Fruit fly (Drosophila melanogaster) whole organism, prepupa: ENCODE data around the gene RanBP3.

Experiments
- CG10631 ChIP-seq: fragments of 200-800 bp; sonication (Bioruptor generic); optimal IDR thresholded peaks from 2 replicates; lab custom pipeline; 2016; ENCODE audit warnings: missing biosample characterization, missing genetic modification characterization
- CG11294 ChIP-seq: fragments of 200-800 bp; sonication (Bioruptor generic); IDR thresholded peaks from 2 replicates; pipeline ENCODE4 v1.3.6; 2022; ENCODE audit warnings: missing biosample characterization, missing genetic modification characterization
- CG11762 ChIP-seq: fragments of 200-800 bp; sonication (Bioruptor generic); optimal IDR thresholded peaks from 3 replicates; lab custom pipeline; 2016; ENCODE audit warnings: missing biosample characterization, missing genetic modification characterization; ENCODE audit not compliant: insufficient read depth
- CG11902 ChIP-seq: fragments of 200-800 bp; sonication (Bioruptor generic); optimal IDR thresholded peaks from 3 replicates; lab custom pipeline; 2016; ENCODE audit warnings: missing biosample characterization, missing genetic modification characterization
- CG1621 ChIP-seq: fragments of 200-800 bp; sonication (Bioruptor generic); optimal IDR thresholded peaks from 3 replicates; lab custom pipeline; 2018; ENCODE audit warnings: missing biosample characterization, mild to moderate bottlenecking, missing genetic modification characterization
- CG16779 ChIP-seq: fragments of 200-800 bp; sonication (Bioruptor generic); optimal IDR thresholded peaks from 3 replicates; lab custom pipeline; 2017; ENCODE audit warnings: missing biosample characterization, mild to moderate bottlenecking, missing genetic modification characterization
- CG3032 ChIP-seq: fragments of 200-800 bp; optimal IDR thresholded peaks from 2 replicates; lab custom pipeline; 2019; ENCODE audit warnings: missing biosample characterization, mild to moderate bottlenecking, missing genetic modification characterization, moderate library complexity
- CG31627 ChIP-seq: fragments of 200-800 bp; sonication (Bioruptor generic); optimal IDR thresholded peaks from 3 replicates; lab custom pipeline; 2016; ENCODE audit warnings: missing biosample characterization, missing genetic modification characterization
- CG34406 ChIP-seq: fragments of 200-800 bp; sonication (Bioruptor generic); optimal IDR thresholded peaks from 3 replicates; lab custom pipeline; 2016; ENCODE audit warnings: missing biosample characterization, missing genetic modification characterization
- CG3919 ChIP-seq: fragments of 200-800 bp; sonication (Bioruptor generic); optimal IDR thresholded peaks from 3 replicates; lab custom pipeline; 2016; ENCODE audit warnings: missing biosample characterization, missing genetic modification characterization
- CG6163 ChIP-seq: fragments of 200-800 bp; sonication (Bioruptor generic); IDR thresholded peaks from 3 replicates; pipeline ENCODE4 v1.3.6; 2022; ENCODE audit warnings: missing biosample characterization, missing genetic modification characterization
- CG6276 ChIP-seq: fragments of 200-800 bp; sonication (Bioruptor generic); optimal IDR thresholded peaks from 2 replicates; lab custom pipeline; 2017; ENCODE audit warnings: missing biosample characterization, mild to moderate bottlenecking, missing genetic modification characterization
- CG6792 ChIP-seq: fragments of 200-800 bp; sonication (Bioruptor generic); optimal IDR thresholded peaks from 3 replicates; lab custom pipeline; 2016; ENCODE audit warnings: missing biosample characterization, missing genetic modification characterization
- CG6808 ChIP-seq: fragments of 200-800 bp; sonication (Bioruptor generic); optimal IDR thresholded peaks from 3 replicates; lab custom pipeline; 2017; ENCODE audit warnings: missing biosample characterization, missing genetic modification characterization, mild to moderate bottlenecking, moderate library complexity, missing genetic modification reagents
- CG6854 ChIP-seq: fragments of 200-800 bp; sonication (Bioruptor generic); optimal IDR thresholded peaks from 2 replicates; lab custom pipeline; 2017; ENCODE audit warnings: missing biosample characterization, mild to moderate bottlenecking, missing genetic modification characterization
- CG7368 ChIP-seq: fragments of 200-800 bp; sonication (Bioruptor generic); optimal IDR thresholded peaks from 3 replicates; lab custom pipeline; 2016; ENCODE audit warnings: missing biosample characterization, missing genetic modification characterization
- CG8319 ChIP-seq: fragments of 200-800 bp; sonication (Bioruptor generic); optimal IDR thresholded peaks from 3 replicates; lab custom pipeline; 2016; ENCODE audit warnings: missing biosample characterization, missing genetic modification characterization
- CG8632 ChIP-seq: fragments of 200-800 bp; sonication (Bioruptor generic); optimal IDR thresholded peaks from 3 replicates; lab custom pipeline; 2016; ENCODE audit warnings: missing biosample characterization, missing genetic modification characterization
- CG9139 ChIP-seq: fragments of 200-800 bp; sonication (Bioruptor generic); optimal IDR thresholded peaks from 3 replicates; lab custom pipeline; 2017; ENCODE audit warnings: missing biosample characterization, mild to moderate bottlenecking, missing genetic modification characterization
- Eip75B ChIP-seq: fragments of 200-800 bp; sonication (Bioruptor generic); optimal IDR thresholded peaks from 3 replicates; lab custom pipeline; 2016; ENCODE audit warnings: missing biosample characterization, missing genetic modification characterization
- Eip93F ChIP-seq: fragments of 200-800 bp; sonication (Bioruptor generic); optimal IDR thresholded peaks from 2 replicates; lab custom pipeline; 2016; ENCODE audit warnings: missing biosample characterization, mild to moderate bottlenecking, missing genetic modification characterization
- Ets21C ChIP-seq: fragments of 200-800 bp; sonication (Bioruptor generic); optimal IDR thresholded peaks from 3 replicates; lab custom pipeline; 2016; ENCODE audit warnings: missing biosample characterization, missing genetic modification characterization
- Hr38 ChIP-seq: sonication (Bioruptor generic); optimal IDR thresholded peaks from 2 replicates; lab custom pipeline; 2016; ENCODE audit warnings: missing biosample characterization, missing genetic modification characterization
- Hr39 ChIP-seq: fragments of 200-800 bp; sonication (Bioruptor generic); optimal IDR thresholded peaks from 2 replicates; lab custom pipeline; 2016; ENCODE audit warnings: missing biosample characterization, missing genetic modification characterization
- Hr4 ChIP-seq: fragments of 200-800 bp; sonication (Bioruptor generic); optimal IDR thresholded peaks from 3 replicates; lab custom pipeline; 2016; ENCODE audit warnings: missing biosample characterization, missing genetic modification characterization
- Lpt ChIP-seq: fragments of 200-800 bp; sonication (Bioruptor generic); optimal IDR thresholded peaks from 3 replicates; lab custom pipeline; 2016; ENCODE audit warnings: missing biosample characterization, missing genetic modification characterization
- Met ChIP-seq: fragments of 200-800 bp; sonication (Bioruptor generic); optimal IDR thresholded peaks from 3 replicates; lab custom pipeline; 2016; ENCODE audit warnings: missing biosample characterization, missing genetic modification characterization
- OdsH ChIP-seq: fragments of 200-800 bp; sonication (Bioruptor generic); optimal IDR thresholded peaks from 3 replicates; lab custom pipeline; 2016; ENCODE audit warnings: missing biosample characterization, missing genetic modification characterization
- Smox ChIP-seq: fragments of 200-800 bp; sonication (Bioruptor generic); optimal IDR thresholded peaks from 3 replicates; lab custom pipeline; 2016; ENCODE audit warnings: missing biosample characterization, missing genetic modification characterization
- Sox102F ChIP-seq: fragments of 200-800 bp; sonication (Bioruptor generic); optimal IDR thresholded peaks from 2 replicates; lab custom pipeline; 2016; ENCODE audit warnings: missing biosample characterization, mild to moderate bottlenecking, missing genetic modification characterization
- Sox14 ChIP-seq: fragments of 200-800 bp; sonication (Bioruptor generic); optimal IDR thresholded peaks from 3 replicates; lab custom pipeline; 2016; ENCODE audit warnings: missing biosample characterization, missing genetic modification characterization
- Sox15 ChIP-seq: fragments of 200-800 bp; sonication (Bioruptor generic); optimal IDR thresholded peaks from 3 replicates; lab custom pipeline; 2016; ENCODE audit warnings: missing biosample characterization, missing genetic modification characterization
- achi ChIP-seq: fragments of 200-800 bp; sonication (Bioruptor generic); optimal IDR thresholded peaks from 3 replicates; lab custom pipeline; 2016; ENCODE audit warnings: missing biosample characterization, missing genetic modification characterization
- acj6 ChIP-seq: fragments of 200-800 bp; sonication (Bioruptor generic); optimal IDR thresholded peaks from 3 replicates; lab custom pipeline; 2016; ENCODE audit warnings: missing biosample characterization, missing genetic modification characterization
- cyc ChIP-seq: fragments of 200-800 bp; sonication (Bioruptor generic); optimal IDR thresholded peaks from 3 replicates; lab custom pipeline; 2016; ENCODE audit warnings: missing biosample characterization, missing genetic modification characterization
- dac ChIP-seq: fragments of 200-800 bp; sonication (Bioruptor generic); optimal IDR thresholded peaks from 2 replicates; lab custom pipeline; 2017; ENCODE audit warnings: missing biosample characterization, mild to moderate bottlenecking, missing genetic modification characterization
- dsx ChIP-seq: fragments of 200-800 bp; optimal IDR thresholded peaks from 3 replicates; lab custom pipeline; 2019; ENCODE audit warnings: missing biosample characterization, mild to moderate bottlenecking, missing genetic modification characterization, moderate library complexity; ENCODE audit not compliant: poor library complexity, severe bottlenecking
- eg ChIP-seq: fragments of 200-800 bp; sonication (Bioruptor generic); IDR thresholded peaks from 3 replicates; pipeline ENCODE4 v1.3.6; 2022; ENCODE audit warnings: missing biosample characterization, missing genetic modification characterization
- esn ChIP-seq: fragments of 200-800 bp; sonication (Bioruptor generic); optimal IDR thresholded peaks from 2 replicates; lab custom pipeline; 2016; ENCODE audit warnings: missing biosample characterization, mild to moderate bottlenecking, missing genetic modification characterization, moderate library complexity
- fd59A ChIP-seq: fragments of 200-800 bp; sonication (Bioruptor generic); optimal IDR thresholded peaks from 2 replicates; lab custom pipeline; 2017; ENCODE audit warnings: missing biosample characterization, mild to moderate bottlenecking, missing genetic modification characterization, missing genetic modification reagents
- fd85E ChIP-seq: fragments of 200-800 bp; sonication (Bioruptor generic); optimal IDR thresholded peaks from 3 replicates; lab custom pipeline; 2016; ENCODE audit warnings: missing biosample characterization, missing genetic modification characterization
- fkh ChIP-seq: fragments of 200-800 bp; sonication (Bioruptor generic); optimal IDR thresholded peaks from 3 replicates; lab custom pipeline; 2017; ENCODE audit warnings: missing biosample characterization, mild to moderate bottlenecking, missing genetic modification characterization, moderate library complexity
- lz ChIP-seq: fragments of 200-800 bp; sonication (Bioruptor generic); optimal IDR thresholded peaks from 3 replicates; lab custom pipeline; 2016; ENCODE audit warnings: missing biosample characterization, missing genetic modification characterization
- pdm3 ChIP-seq: fragments of 200-800 bp; sonication (Bioruptor generic); optimal IDR thresholded peaks from 3 replicates; lab custom pipeline; 2016; ENCODE audit warnings: missing biosample characterization, missing genetic modification characterization
- salr ChIP-seq, 2 experiments: fragments of 200-800 bp; sonication (Bioruptor generic); optimal IDR thresholded peaks; 3 replicates each; lab custom pipeline; 2016 to 2018; ENCODE audit warnings: missing biosample characterization in 2 of 2, missing genetic modification characterization in 2 of 2, mild to moderate bottlenecking in 1 of 2
- spab ChIP-seq: fragments of 200-800 bp; sonication (Bioruptor generic); optimal IDR thresholded peaks from 2 replicates; lab custom pipeline; 2017; ENCODE audit warnings: missing biosample characterization, mild to moderate bottlenecking, missing genetic modification characterization, missing genetic modification reagents
- ss ChIP-seq, 2 experiments: fragments of 200-800 bp; sonication (Bioruptor generic); optimal IDR thresholded peaks; 2 replicates in 1 of 2; 3 replicates in 1 of 2; lab custom pipeline; 2017 to 2018; ENCODE audit warnings: mild to moderate bottlenecking in 2 of 2, missing biosample characterization in 2 of 2, missing genetic modification characterization in 2 of 2, moderate library complexity in 1 of 2
- topi ChIP-seq: fragments of 200-800 bp; sonication (Bioruptor generic); optimal IDR thresholded peaks from 3 replicates; lab custom pipeline; 2016; ENCODE audit warnings: missing biosample characterization, missing genetic modification characterization
- vri ChIP-seq: fragments of 200-800 bp; sonication (Bioruptor generic); optimal IDR thresholded peaks from 3 replicates; lab custom pipeline; 2016; ENCODE audit warnings: missing biosample characterization, mild to moderate bottlenecking, missing genetic modification characterization

The RanBP3 gene

DNA sequence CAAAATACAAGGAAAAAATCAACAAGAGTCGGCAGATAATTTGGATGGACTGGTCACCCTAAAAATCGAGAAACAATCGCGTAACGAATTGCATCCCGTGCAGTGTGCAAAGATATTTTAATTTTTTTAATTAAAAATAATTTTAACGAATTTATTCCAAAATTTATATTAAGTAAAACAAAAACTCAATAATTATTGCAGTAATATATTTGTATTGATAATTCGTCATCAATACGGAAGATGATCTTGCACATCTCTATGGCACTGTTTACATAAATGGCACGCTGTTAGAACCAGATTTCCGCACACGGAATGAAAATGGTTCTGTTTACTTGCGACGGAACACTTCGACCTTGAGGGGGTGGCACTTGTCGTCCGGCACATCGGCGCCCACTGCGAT is 20.2 kb upstream of the RanBP3 start, which contains the start of gene tst (continued):
- TF ChIP-seq CG11294 (GFP tag; lab: Robert Waterston, UW) (peak; percentile 93), CG6792 (GFP tag; lab: Kevin White, UChicago) (peak; percentile 84), CG34406 (GFP tag; lab: Kevin White, UChicago) (peak; percentile 87), CG6163 (GFP tag; lab: Robert Waterston, UW) (peak; percentile 92), esn (peak; percentile 88), OdsH (GFP tag; lab: Kevin White, UChicago) (peak; percentile 92), CG16779 (tag; lab: Kevin White, UChicago) (no peak), Eip75B (GFP tag; lab: Kevin White, UChicago) (no peak)

dm6 chr3R:23767417-23767853 is 14.8 kb upstream of the RanBP3 start, which contains the start of the genes CG10214 and CG10375:
Gene CG10214, minus strand, starts transcription at chr3R:23767488.
Gene CG10375, plus strand, starts transcription at chr3R:23767712.
- peak; percentile 0 for TF ChIP-seq CG11762 (GFP tag; lab: Kevin White, UChicago)
- peak; percentile 73; the same call in 2 of the 3 replicates for TF ChIP-seq eg
- TF ChIP-seq dac = peak; percentile 45
- peak; percentile 41 for TF ChIP-seq CG1621 (tag; lab: Kevin White, UChicago)
- TF ChIP-seq salr (GFP tag; optimal IDR thresholded peaks at IDR 0.05; lab: Kevin White, UChicago) = peak; percentile 5 to 21
- peak; percentile 14 for TF ChIP-seq CG6808 (GFP tag; lab: Kevin White, UChicago)
- TF ChIP-seq CG6276 (GFP tag; lab: Kevin White, UChicago) = no peak
- no peak for TF ChIP-seq fd85E
- peak; percentile 50 for TF ChIP-seq CG8632 (GFP tag; lab: Kevin White, UChicago)
- peak; percentile 67 for TF ChIP-seq CG3032 (tag; lab: Kevin White, UChicago)
- peak; percentile 72 for TF ChIP-seq pdm3
- peak; percentile 72 for TF ChIP-seq cyc (GFP tag; lab: Kevin White, UChicago)
- peak; percentile 8 for TF ChIP-seq Hr38 (GFP tag; lab: Kevin White, UChicago)
- TF ChIP-seq dsx (GFP tag; lab: Kevin White, UChicago) = peak; percentile 43
- peak; percentile 58 for TF ChIP-seq Eip75B (GFP tag; lab: Kevin White, UChicago)
- TF ChIP-seq esn = peak; percentile 84
- no peak for TF ChIP-seq Eip93F
- TF ChIP-seq CG31627 (GFP tag; lab: Kevin White, UChicago) = peak; percentile 79
- TF ChIP-seq ss (GFP tag; optimal IDR thresholded peaks at IDR 0.05; lab: Kevin White, UChicago) = no peak
- TF ChIP-seq fd59A (GFP tag; lab: Kevin White, UChicago) = no peak
- TF ChIP-seq CG11294 (GFP tag; lab: Robert Waterston, UW) = no peak
- TF ChIP-seq spab = no peak
- TF ChIP-seq CG3919 (GFP tag; lab: Kevin White, UChicago) = peak; percentile 75
- TF ChIP-seq CG10631 (GFP tag; lab: Kevin White, UChicago) = peak; percentile 74
- TF ChIP-seq Hr39 = peak; percentile 72
- TF ChIP-seq Lpt (GFP tag; lab: Kevin White, UChicago) = no peak
- peak; percentile 70 for TF ChIP-seq Met (GFP tag; lab: Kevin White, UChicago)
- TF ChIP-seq Smox = peak; percentile 60
- TF ChIP-seq topi (GFP tag; lab: Kevin White, UChicago) = peak; percentile 71
- no peak for TF ChIP-seq CG16779 (tag; lab: Kevin White, UChicago)
- TF ChIP-seq CG34406 (GFP tag; lab: Kevin White, UChicago) = peak; percentile 60
- TF ChIP-seq Ets21C = no peak
- TF ChIP-seq CG9139 (GFP tag; lab: Kevin White, UChicago) = no peak
- TF ChIP-seq Sox15 (GFP tag; lab: Kevin White, UChicago) = peak; percentile 44
- peak; percentile 69 for TF ChIP-seq Hr4 (GFP tag; lab: Kevin White, UChicago)
- peak; percentile 81 for TF ChIP-seq lz
- TF ChIP-seq Sox102F (GFP tag; lab: Kevin White, UChicago) = peak; percentile 59
- peak; percentile 61 for TF ChIP-seq achi (GFP tag; lab: Kevin White, UChicago)
- peak; percentile 67 for TF ChIP-seq acj6 (GFP tag; lab: Kevin White, UChicago)
- TF ChIP-seq fkh (GFP tag; lab: Kevin White, UChicago) = peak; percentile 88
- peak; percentile 72 for TF ChIP-seq vri (GFP tag; lab: Kevin White, UChicago)
- peak; percentile 81 for TF ChIP-seq Sox14
- peak; percentile 45 for TF ChIP-seq CG11902 (GFP tag; lab: Kevin White, UChicago)
- peak; percentile 60 for TF ChIP-seq CG7368 (GFP tag; lab: Kevin White, UChicago)
- TF ChIP-seq CG8319 = peak; percentile 46
- peak; percentile 52 for TF ChIP-seq CG6854 (GFP tag; lab: Kevin White, UChicago)
